Worm (Caenorhabditis elegans): ENCODE data around the gene rdy-2.
A peak's percentile ranks its signal among the peaks of the same experiment; 100 is the strongest.

Gene rdy-2

ce11 chrV:13649730-13650349 lies 49.1 kb upstream of the rdy-2 start, which contains the start of gene H37A05.4 (continued):
- TF ChIP-seq Y48G9A.11 (GFP tag; IDR thresholded peaks at IDR 0.05) (peak; percentile 50; the same call in 1 of the 2 replicates), ceh-44 (GFP tag; IDR thresholded peaks at IDR 0.05) (no peak), daf-16 (GFP tag; optimal IDR thresholded peaks at IDR 0.05) (no peak), daf-16 (tag; optimal IDR thresholded peaks at IDR 0.05) (no peak), daf-19 (GFP tag; conservative IDR thresholded peaks at IDR 0.05) (no peak), rbr-2 (tag; optimal IDR thresholded peaks at IDR 0.05) (no peak), F44E2.7 (GFP tag; IDR thresholded peaks at IDR 0.05) (no peak), lin-1 (GFP tag; IDR thresholded peaks at IDR 0.05) (0 out of 2 replicates have a peak, but pooled peaks have one; percentile 22), egl-43 (GFP tag; IDR thresholded peaks at IDR 0.05) (0 out of 2 replicates have a peak, but pooled peaks have one; percentile 35), tra-1 (GFP tag; IDR thresholded peaks at IDR 0.05) (no peak), nhr-237 (tag; optimal IDR thresholded peaks at IDR 0.05) (no peak), snpc-1.2 (GFP tag; IDR thresholded peaks at IDR 0.05) (no peak), madf-5 (GFP tag; IDR thresholded peaks at IDR 0.05) (peak in 1 of 2 experiments; percentile 78; a peak in 1 of 4 replicates), mdl-1 (tag; optimal IDR thresholded peaks at IDR 0.05) (no peak), D1046.2 (GFP tag; IDR thresholded peaks at IDR 0.05) (0 out of 2 replicates have a peak, but pooled peaks have one; percentile 42), lim-7 (GFP tag; IDR thresholded peaks at IDR 0.05) (no peak), ceh-20 (GFP tag; IDR thresholded peaks at IDR 0.05) (peak; percentile 60; the same call in 1 of the 2 replicates), nhr-76 (tag; optimal IDR thresholded peaks at IDR 0.05) (no peak), cey-2 (tag; optimal IDR thresholded peaks at IDR 0.05; ENCODE audit: borderline replicate concordance, insufficient read depth) (no peak), nhr-102 (tag; optimal IDR thresholded peaks at IDR 0.05) (peak; percentile 88), lin-13 (GFP tag; optimal IDR thresholded peaks at IDR 0.05) (no peak), mxl-3 (GFP tag; optimal IDR thresholded peaks at IDR 0.05) (peak; percentile 5), ceh-28 (tag; optimal IDR thresholded peaks at IDR 0.05) (no peak), hlh-30 (tag; optimal IDR thresholded peaks at IDR 0.05; ENCODE audit: insufficient read depth) (no peak), lin-38 (GFP tag; IDR thresholded peaks at IDR 0.05) (peak; percentile 50), mes-2 (tag; optimal IDR thresholded peaks at IDR 0.05; ENCODE audit: poor library complexity, severe bottlenecking) (peak; percentile 38), jun-1 (tag; optimal IDR thresholded peaks at IDR 0.05) (no peak), madf-9 (GFP tag; conservative IDR thresholded peaks at IDR 0.05) (no peak), saeg-2 (GFP tag; IDR thresholded peaks at IDR 0.05) (no peak), snpc-4 (tag; optimal IDR thresholded peaks at IDR 0.05) (no peak), ctbp-1 (GFP tag; IDR thresholded peaks at IDR 0.05) (0 out of 2 replicates have a peak, but pooled peaks have one; percentile 36), set-16 (GFP tag; IDR thresholded peaks at IDR 0.05) (no peak), Y105C5A.15 (GFP tag; IDR thresholded peaks at IDR 0.05) (peak; percentile 81), mep-1 (tag; optimal IDR thresholded peaks at IDR 0.05) (peak; percentile 91), ceh-32 (tag; optimal IDR thresholded peaks at IDR 0.05; ENCODE audit: poor library complexity) (no peak), hlh-11 (tag; optimal IDR thresholded peaks at IDR 0.05) (peak; percentile 23), skn-1 (tag; optimal IDR thresholded peaks at IDR 0.05) (no peak), nhr-48 (tag; optimal IDR thresholded peaks at IDR 0.05) (peak; percentile 23), aha-1 (tag) (peak; percentile 70), dmd-9 (GFP tag; IDR thresholded peaks at IDR 0.05) (no peak), fos-1 (tag; optimal IDR thresholded peaks at IDR 0.05) (no peak), zag-1 (tag; optimal IDR thresholded peaks at IDR 0.05) (no peak), duxl-1 (tag; optimal IDR thresholded peaks at IDR 0.05; ENCODE audit: poor library complexity) (peak; percentile 84), nhr-25 (tag; optimal IDR thresholded peaks at IDR 0.05; ENCODE audit: borderline replicate concordance, insufficient read depth) (no peak), unc-62 (GFP tag; optimal IDR thresholded peaks at IDR 0.05 in 1 of 2) (peak in 1 of 2 experiments; percentile 56), unc-62 (tag; optimal IDR thresholded peaks at IDR 0.05) (no peak), lsy-2 (tag; optimal IDR thresholded peaks at IDR 0.05) (no peak), fkh-10 (GFP tag; optimal IDR thresholded peaks at IDR 0.05) (no peak), ama-1 (optimal IDR thresholded peaks at IDR 0.05) (peak; percentile 68), hif-1 (tag; optimal IDR thresholded peaks at IDR 0.05) (peak in 1 of 2 experiments; percentile 26)
